Fruit fly (Drosophila melanogaster): ENCODE measurements around the gene Ranbp21.
A peak's percentile ranks its signal among the peaks of the same experiment; 100 is the strongest.

The Ranbp21 gene

DNA sequence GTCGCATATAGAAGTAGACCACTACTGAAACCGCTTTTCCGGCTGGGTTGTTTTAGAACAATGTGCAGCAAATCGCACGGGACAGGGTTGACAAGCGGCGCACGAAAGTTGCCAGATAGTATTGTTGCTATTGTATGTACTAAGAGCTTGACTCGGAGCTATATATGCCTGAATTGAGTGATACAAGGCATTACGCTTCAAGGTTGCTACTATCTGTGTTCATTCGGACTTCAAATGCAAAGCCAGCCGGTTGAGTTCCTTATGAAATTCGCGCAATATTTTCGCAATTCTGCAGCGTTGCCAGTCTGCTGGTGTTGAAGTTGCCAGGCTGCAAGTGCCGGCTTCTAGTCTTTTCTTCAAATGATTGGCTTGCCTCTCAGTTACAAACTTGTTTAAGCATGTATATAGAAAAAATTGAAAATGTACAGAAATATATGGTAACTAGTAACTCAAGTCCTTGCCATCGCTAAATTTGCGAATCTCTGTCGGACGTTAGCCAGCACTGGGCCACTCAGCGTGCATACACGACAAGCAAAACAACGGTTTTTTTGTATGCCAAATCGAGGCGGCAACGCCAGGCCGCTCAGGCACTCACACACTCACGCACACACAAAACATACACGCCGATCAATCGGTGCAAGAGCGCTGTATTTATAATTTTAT is at the start of gene Ranbp21, which contains the start of gene Elys (continued):
- no peak; the same call in 2 of the 3 replicates for TF ChIP-seq CG34224 (GFP tag; IDR thresholded peaks at IDR 0.05; ENCODE audit: partially characterized antibody)
- no peak for TF ChIP-seq Dek (tag; optimal IDR thresholded peaks at IDR 0.05)
- no peak for TF ChIP-seq Atf6 (GFP tag; IDR thresholded peaks at IDR 0.05)
- TF ChIP-seq stwl (tag; optimal IDR thresholded peaks at IDR 0.05), result peak; percentile 51
- TF ChIP-seq CrebB (tag; optimal IDR thresholded peaks at IDR 0.05), result no peak
- no peak for TF ChIP-seq sug (tag; optimal IDR thresholded peaks at IDR 0.05)
- no peak for TF ChIP-seq repo (GFP tag; optimal IDR thresholded peaks at IDR 0.05)
- peak; percentile 53 for TF ChIP-seq slp2 (GFP tag; optimal IDR thresholded peaks at IDR 0.05)
- peak; percentile 54 for TF ChIP-seq vvl (GFP tag; IDR thresholded peaks at IDR 0.05)
- TF ChIP-seq vfl (GFP tag; optimal IDR thresholded peaks at IDR 0.05), result peak; percentile 26
- TF ChIP-seq CG9727 (GFP tag; optimal IDR thresholded peaks at IDR 0.05), result peak; percentile 59
- peak; percentile 41; the same call in 1 of the 2 replicates for TF ChIP-seq sob (GFP tag; IDR thresholded peaks at IDR 0.05)
- TF ChIP-seq CG7372 (GFP tag; IDR thresholded peaks at IDR 0.05), result peak; percentile 32; the same call in 1 of the 2 replicates
- no peak for TF ChIP-seq nerfin-2 (GFP tag; IDR thresholded peaks at IDR 0.05; ENCODE audit: partially characterized antibody)
- peak; percentile 55 for TF ChIP-seq CoRest (tag; optimal IDR thresholded peaks at IDR 0.05)
- peak; percentile 42 for TF ChIP-seq CG1647 (GFP tag; optimal IDR thresholded peaks at IDR 0.05)
- peak; percentile 61 for TF ChIP-seq Mes4 (GFP tag; optimal IDR thresholded peaks at IDR 0.05)
- no peak for TF ChIP-seq Asciz (GFP tag; optimal IDR thresholded peaks at IDR 0.05)
- TF ChIP-seq run (tag; optimal IDR thresholded peaks at IDR 0.05), result no peak
- TF ChIP-seq Ets65A (GFP tag), result peak; percentile 96
- peak; percentile 23 for TF ChIP-seq CG1233 (GFP tag; optimal IDR thresholded peaks at IDR 0.05)
- TF ChIP-seq disco-r (GFP tag; optimal IDR thresholded peaks at IDR 0.05), result peak; percentile 12
- peak; percentile 50 for TF ChIP-seq CG12391 (tag; optimal IDR thresholded peaks at IDR 0.05)
- TF ChIP-seq CG13287 (GFP tag; IDR thresholded peaks at IDR 0.05; ENCODE audit: partially characterized antibody), result peak; percentile 55
- peak; percentile 38 for TF ChIP-seq CG10209 (GFP tag; optimal IDR thresholded peaks at IDR 0.05)
- no peak for TF ChIP-seq CG8359 (GFP tag; optimal IDR thresholded peaks at IDR 0.05; ENCODE audit: borderline replicate concordance)
- peak; percentile 24 for TF ChIP-seq da (GFP tag; optimal IDR thresholded peaks at IDR 0.05)
- TF ChIP-seq ase (GFP tag; IDR thresholded peaks at IDR 0.05), result peak; percentile 50; the same call in 1 of the 3 replicates
- no peak for TF ChIP-seq nom (GFP tag; optimal IDR thresholded peaks at IDR 0.05)
- no peak for TF ChIP-seq CG17912 (GFP tag; optimal IDR thresholded peaks at IDR 0.05)
- TF ChIP-seq Vsx1 (GFP tag; optimal IDR thresholded peaks at IDR 0.05), result no peak
- TF ChIP-seq NC2β (GFP tag; optimal IDR thresholded peaks at IDR 0.05), result peak; percentile 29
- peak; percentile 5 for TF ChIP-seq btn (GFP tag; optimal IDR thresholded peaks at IDR 0.05)
- TF ChIP-seq Awh (GFP tag; IDR thresholded peaks at IDR 0.05), result 0 out of 2 replicates have a peak, but pooled peaks have one; percentile 29
- peak; percentile 47; the same call in 1 of the 2 replicates for TF ChIP-seq CG31224 (GFP tag; IDR thresholded peaks at IDR 0.05)
- TF ChIP-seq hkb (optimal IDR thresholded peaks at IDR 0.05), result peak; percentile 72
- peak; percentile 53; the same call in 1 of the 2 replicates for TF ChIP-seq hkb (GFP tag; IDR thresholded peaks at IDR 0.05)
- TF ChIP-seq CG32532 (GFP tag; IDR thresholded peaks at IDR 0.05), result peak; percentile 40; the same call in 1 of the 2 replicates
- peak; percentile 55 for TF ChIP-seq CG1792 (GFP tag; optimal IDR thresholded peaks at IDR 0.05)
- TF ChIP-seq her (GFP tag; optimal IDR thresholded peaks at IDR 0.05), result peak; percentile 14
- TF ChIP-seq CG30431 (GFP tag; optimal IDR thresholded peaks at IDR 0.05), result peak; percentile 15
- TF ChIP-seq lab (GFP tag; optimal IDR thresholded peaks at IDR 0.05), result no peak
- TF ChIP-seq fd3F (GFP tag; optimal IDR thresholded peaks at IDR 0.05), result peak; percentile 3
- peak; percentile 41 for TF ChIP-seq Bdp1 (GFP tag; optimal IDR thresholded peaks at IDR 0.05)
- TF ChIP-seq CG18619 (GFP tag; optimal IDR thresholded peaks at IDR 0.05), result peak; percentile 26
- TF ChIP-seq crc (GFP tag; optimal IDR thresholded peaks at IDR 0.05), result peak; percentile 37
- TF ChIP-seq CG11560 (tag; IDR thresholded peaks at IDR 0.05), result peak; percentile 37; the same call in 1 of the 3 replicates
- peak; percentile 14 for TF ChIP-seq fd96Cb (tag; optimal IDR thresholded peaks at IDR 0.05)
- no peak for TF ChIP-seq sr (GFP tag; IDR thresholded peaks at IDR 0.05)

Measured in whole organism, embryonic.